Fruit fly (Drosophila melanogaster) whole organism, pupa: ENCODE data around the gene mRpL13.

Experiments used
- CG10348 ChIP-seq: fragments of 200-800 bp; sonication (Bioruptor generic); IDR thresholded peaks from 2 replicates; pipeline ENCODE4 v1.3.6; 2022; ENCODE audit warnings: missing biosample characterization, missing genetic modification characterization
- CG12605 ChIP-seq: fragments of 200-800 bp; sonication (Bioruptor generic); IDR thresholded peaks from 2 replicates; pipeline ENCODE4 v1.3.6; 2022; ENCODE audit warnings: missing biosample characterization, missing genetic modification characterization
- CG13204 ChIP-seq: fragments of 200-800 bp; sonication (Bioruptor generic); optimal IDR thresholded peaks from 2 replicates; lab custom pipeline; 2018; ENCODE audit warnings: missing biosample characterization, mild to moderate bottlenecking, missing genetic modification characterization, moderate library complexity
- CG14655 ChIP-seq: fragments of 200-800 bp; sonication (Bioruptor generic); optimal IDR thresholded peaks from 3 replicates; lab custom pipeline; 2017; ENCODE audit warnings: mild to moderate bottlenecking, missing biosample characterization, missing genetic modification reagents, missing genetic modification characterization
- CG15710 ChIP-seq: fragments of 200-800 bp; sonication (Bioruptor generic); optimal IDR thresholded peaks from 2 replicates; lab custom pipeline; 2018; ENCODE audit warnings: missing biosample characterization, mild to moderate bottlenecking, missing genetic modification characterization, moderate library complexity
- CG17806 ChIP-seq: fragments of 200-800 bp; sonication (Bioruptor generic); optimal IDR thresholded peaks from 2 replicates; lab custom pipeline; 2018; ENCODE audit warnings: missing biosample characterization, mild to moderate bottlenecking, missing genetic modification characterization, moderate library complexity
- CG32121 ChIP-seq: fragments of 200-800 bp; sonication (Bioruptor generic); IDR thresholded peaks from 2 replicates; pipeline ENCODE4 v1.3.6; 2022; ENCODE audit warnings: missing biosample characterization, missing genetic modification characterization
- CG34367 ChIP-seq: fragments of 200-800 bp; sonication (Bioruptor generic); optimal IDR thresholded peaks from 2 replicates; lab custom pipeline; 2018; ENCODE audit warnings: missing biosample characterization, mild to moderate bottlenecking, missing genetic modification characterization
- CG4496 ChIP-seq: fragments of 200-800 bp; sonication (Bioruptor generic); IDR thresholded peaks from 3 replicates; pipeline ENCODE4 v1.3.6; 2022; ENCODE audit warnings: missing biosample characterization, missing genetic modification characterization
- CG8159 ChIP-seq: fragments of 200-800 bp; sonication (Bioruptor generic); optimal IDR thresholded peaks from 3 replicates; lab custom pipeline; 2018; ENCODE audit warnings: missing biosample characterization, mild to moderate bottlenecking, missing genetic modification characterization, moderate library complexity
- CG8301 ChIP-seq: fragments of 200-800 bp; sonication (Bioruptor generic); optimal IDR thresholded peaks from 2 replicates; lab custom pipeline; 2018; ENCODE audit warnings: missing biosample characterization, mild to moderate bottlenecking, missing genetic modification characterization
- CG9948 ChIP-seq: fragments of 200-800 bp; sonication (Bioruptor generic); optimal IDR thresholded peaks from 2 replicates; lab custom pipeline; 2018; ENCODE audit warnings: missing biosample characterization, mild to moderate bottlenecking, missing genetic modification characterization, moderate library complexity
- D1 ChIP-seq: fragments of 200-800 bp; sonication (Bioruptor generic); optimal IDR thresholded peaks from 2 replicates; lab custom pipeline; 2018; ENCODE audit warnings: missing biosample characterization, mild to moderate bottlenecking, missing genetic modification characterization, moderate library complexity
- EcR ChIP-seq: fragments of 200-800 bp; sonication (Bioruptor generic); optimal IDR thresholded peaks from 3 replicates; lab custom pipeline; 2019; ENCODE audit warnings: missing biosample characterization, missing genetic modification characterization, mild to moderate bottlenecking, moderate library complexity, missing genetic modification reagents
- Ets98B ChIP-seq: fragments of 200-800 bp; sonication (Bioruptor generic); IDR thresholded peaks from 2 replicates; pipeline ENCODE4 v1.3.6; 2022; ENCODE audit warnings: missing biosample characterization, missing genetic modification characterization
- Pif1A ChIP-seq: fragments of 200-800 bp; sonication (Bioruptor generic); optimal IDR thresholded peaks from 3 replicates; lab custom pipeline; 2016; ENCODE audit warnings: missing biosample characterization, missing genetic modification characterization
- Pif1B ChIP-seq: fragments of 200-800 bp; sonication (Bioruptor generic); optimal IDR thresholded peaks from 3 replicates; lab custom pipeline; 2016; ENCODE audit warnings: missing biosample characterization, missing genetic modification characterization
- Snoo ChIP-seq: fragments of 200-800 bp; sonication (Bioruptor generic); optimal IDR thresholded peaks from 3 replicates; lab custom pipeline; 2017; ENCODE audit warnings: missing biosample characterization, mild to moderate bottlenecking, missing genetic modification characterization, inconsistent platforms
- fd96Ca ChIP-seq: fragments of 200-800 bp; sonication (Bioruptor generic); IDR thresholded peaks from 3 replicates; pipeline ENCODE4 v1.3.6; 2022; ENCODE audit warnings: missing biosample characterization, missing genetic modification characterization
- gl ChIP-seq: fragments of 200-800 bp; sonication (Bioruptor generic); optimal IDR thresholded peaks from 2 replicates; lab custom pipeline; 2018; ENCODE audit warnings: missing biosample characterization, mild to moderate bottlenecking, missing genetic modification characterization
- rn ChIP-seq: fragments of 200-800 bp; sonication (Bioruptor generic); IDR thresholded peaks from 2 replicates; pipeline ENCODE4 v1.3.6; 2022; ENCODE audit warnings: missing biosample characterization, missing genetic modification characterization

The mRpL13 gene

dm6 chr2L:18826496-18827008, 32.5 kb downstream of the mRpL13 start, which contains the start of gene Ugt36E1:
Gene Ugt36E1 (plus strand): TSS chr2L:18826770.
- TF ChIP-seq CG32121 (GFP tag; lab: Robert Waterston, UW) (no peak), CG9948 (tag; lab: Kevin White, UChicago) (no peak), CG12605 (no peak), fd96Ca (GFP tag; lab: Robert Waterston, UW) (no peak), CG8301 (tag; lab: Kevin White, UChicago) (no peak), CG10348 (no peak), gl (no peak), Pif1A (GFP tag; lab: Kevin White, UChicago) (no peak), Pif1B (GFP tag; lab: Kevin White, UChicago) (no peak)

dm6 chr2L:18823243-18823803, 35.7 kb downstream of the mRpL13 start, which contains the start of gene Ugt36D1:
Gene Ugt36D1 (plus strand): TSS chr2L:18823548.
- TF ChIP-seq CG9948 (tag; lab: Kevin White, UChicago) (no peak), CG8301 (tag; lab: Kevin White, UChicago) (no peak), Ets98B (GFP tag; lab: Robert Waterston, UW) (peak; percentile 31; the same call in 1 of the 2 replicates), CG32121 (GFP tag; lab: Robert Waterston, UW) (0 out of 2 replicates have a peak, but pooled peaks have one; percentile 20), CG4496 (GFP tag; lab: Robert Waterston, UW) (peak; percentile 48; the same call in 1 of the 3 replicates), Pif1B (GFP tag; lab: Kevin White, UChicago) (peak; percentile 27), EcR (GFP tag; lab: Kevin White, UChicago) (peak; percentile 80), Snoo (tag; lab: Kevin White, UChicago) (peak; percentile 25), CG15710 (tag; lab: Kevin White, UChicago) (no peak), D1 (tag; lab: Kevin White, UChicago) (no peak)
- TF ChIP-seq, all 21 proteins: peak for 6

- TF ChIP-seq CG4496 (GFP tag; lab: Robert Waterston, UW) (no peak), CG17806 (tag; lab: Kevin White, UChicago) (no peak), Pif1B (GFP tag; lab: Kevin White, UChicago) (no peak), rn (GFP tag; lab: Robert Waterston, UW) (no peak)
Observed at dm6 chr2L:18822805-18823204, 36.2 kb downstream of the mRpL13 start.

- TF ChIP-seq Pif1A (GFP tag; lab: Kevin White, UChicago) (no peak), CG32121 (GFP tag; lab: Robert Waterston, UW) (no peak), fd96Ca (GFP tag; lab: Robert Waterston, UW) (no peak), rn (GFP tag; lab: Robert Waterston, UW) (no peak), D1 (tag; lab: Kevin White, UChicago) (no peak), CG9948 (tag; lab: Kevin White, UChicago) (no peak), Ets98B (GFP tag; lab: Robert Waterston, UW) (no peak), CG8159 (tag; lab: Kevin White, UChicago) (no peak)
Observed at dm6 chr2L:18819044-18819443, 40.0 kb downstream of the mRpL13 start, which contains the start of gene Ugt36F1. Gene Ugt36F1 (plus strand): TSS chr2L:18819344.

dm6 chr2L:18818397-18818796, 40.7 kb downstream of the mRpL13 start:
- TF ChIP-seq CG8159 (tag; lab: Kevin White, UChicago) (no peak), fd96Ca (GFP tag; lab: Robert Waterston, UW) (no peak), rn (GFP tag; lab: Robert Waterston, UW) (no peak), Pif1B (GFP tag; lab: Kevin White, UChicago) (no peak), Ets98B (GFP tag; lab: Robert Waterston, UW) (no peak), Snoo (tag; lab: Kevin White, UChicago) (no peak), CG4496 (GFP tag; lab: Robert Waterston, UW) (no peak), EcR (GFP tag; lab: Kevin White, UChicago) (no peak), CG10348 (no peak), CG32121 (GFP tag; lab: Robert Waterston, UW) (no peak), gl (no peak), CG17806 (tag; lab: Kevin White, UChicago) (no peak), CG13204 (no peak), CG12605 (no peak), Pif1A (GFP tag; lab: Kevin White, UChicago) (no peak), CG9948 (tag; lab: Kevin White, UChicago) (no peak)

- no peak for TF ChIP-seq CG10348
- TF ChIP-seq, all 21 proteins: peak for 0
Observed at dm6 chr2L:18815194-18815593, 43.9 kb downstream of the mRpL13 start.

dm6 chr2L:18812755-18813154, 46.3 kb downstream of the mRpL13 start:
- no peak for TF ChIP-seq CG4496 (GFP tag; lab: Robert Waterston, UW)
- no peak for TF ChIP-seq rn (GFP tag; lab: Robert Waterston, UW)
- TF ChIP-seq CG32121 (GFP tag; lab: Robert Waterston, UW): no peak
- no peak for TF ChIP-seq CG12605
- no peak for TF ChIP-seq Pif1A (GFP tag; lab: Kevin White, UChicago)
- no peak for TF ChIP-seq CG14655 (GFP tag; lab: Kevin White, UChicago)
- no peak for TF ChIP-seq fd96Ca (GFP tag; lab: Robert Waterston, UW)
- no peak for TF ChIP-seq Pif1B (GFP tag; lab: Kevin White, UChicago)
- TF ChIP-seq gl: no peak
- no peak for TF ChIP-seq CG34367 (tag; lab: Kevin White, UChicago)
